Worm (Caenorhabditis elegans): ENCODE data around the gene Y56A3A.16.

- TF ChIP-seq flt-1 (GFP tag; IDR thresholded peaks at IDR 0.05): no peak
- TF ChIP-seq klf-2 (GFP tag; conservative IDR thresholded peaks at IDR 0.05): no peak
- no peak for TF ChIP-seq ref-1 (GFP tag; conservative IDR thresholded peaks at IDR 0.05)
These were observed 44.7 kb downstream of the Y56A3A.16 start, which contains the start of gene taf-12 for ce11 chrIII:11869231-11869912.

Data from whole organism, midembryonic.